Worm (Caenorhabditis elegans) whole organism, late embryonic: ENCODE measurements around the gene msp-76.

Experiments used
- F13H6.1 ChIP-seq: sonication (generic microtip); optimal IDR thresholded peaks from 2 replicates; lab custom pipeline; 2016; ENCODE audit warnings: missing genetic modification characterization, missing compliant biosample characterization
- T23F11.4 ChIP-seq: fragments of 200-800 bp; sonication (Bioruptor generic); optimal IDR thresholded peaks from 2 replicates; lab custom pipeline; 2018; ENCODE audit warnings: mild to moderate bottlenecking, missing genetic modification characterization, missing compliant biosample characterization
- ahr-1 ChIP-seq: sonication (generic microtip); optimal IDR thresholded peaks from 2 replicates; lab custom pipeline; 2016; ENCODE audit warnings: missing genetic modification characterization, missing compliant biosample characterization
- ama-1 ChIP-seq: fragments of 150-350 bp; optimal IDR thresholded peaks from 2 replicates; lab custom pipeline; 2014
- ceh-14 ChIP-seq: sonication (generic microtip); optimal IDR thresholded peaks from 2 replicates; lab custom pipeline; 2016; ENCODE audit warnings: missing genotype, missing genetic modification characterization, missing compliant biosample characterization
- ceh-18 ChIP-seq: sonication (generic microtip); optimal IDR thresholded peaks from 2 replicates; lab custom pipeline; 2016; ENCODE audit warnings: missing genetic modification characterization, missing compliant biosample characterization
- ceh-2 ChIP-seq: sonication (generic microtip); optimal IDR thresholded peaks from 2 replicates; lab custom pipeline; 2016; ENCODE audit warnings: missing genotype, missing genetic modification characterization, missing compliant biosample characterization
- ceh-24 ChIP-seq: sonication (generic microtip); optimal IDR thresholded peaks from 2 replicates; lab custom pipeline; 2016; ENCODE audit warnings: mild to moderate bottlenecking, missing genetic modification characterization, missing compliant biosample characterization
- ceh-30 ChIP-seq: fragments of 150-350 bp; optimal IDR thresholded peaks from 2 replicates; lab custom pipeline; 2014; ENCODE audit warnings: missing biosample characterization, missing genetic modification characterization
- ceh-31 ChIP-seq: sonication (generic microtip); optimal IDR thresholded peaks from 2 replicates; lab custom pipeline; 2016; ENCODE audit warnings: missing genetic modification characterization, missing compliant biosample characterization
- ceh-34 ChIP-seq: sonication (generic microtip); optimal IDR thresholded peaks from 2 replicates; lab custom pipeline; 2016; ENCODE audit warnings: mild to moderate bottlenecking, missing genetic modification characterization, missing compliant biosample characterization
- che-1 ChIP-seq: sonication (generic microtip); optimal IDR thresholded peaks from 2 replicates; lab custom pipeline; 2016; ENCODE audit warnings: mild to moderate bottlenecking, missing genetic modification characterization, missing compliant biosample characterization
- elt-2 ChIP-seq: sonication (generic microtip); optimal IDR thresholded peaks from 2 replicates; lab custom pipeline; 2016; ENCODE audit warnings: missing genetic modification reagents, missing genetic modification characterization, missing compliant biosample characterization
- elt-4 ChIP-seq: sonication (generic microtip); optimal IDR thresholded peaks from 2 replicates; lab custom pipeline; 2016; ENCODE audit warnings: missing genetic modification characterization, missing compliant biosample characterization
- ets-4 ChIP-seq: sonication (generic microtip); optimal IDR thresholded peaks from 2 replicates; lab custom pipeline; 2016; ENCODE audit warnings: missing genetic modification characterization, missing compliant biosample characterization
- fax-1 ChIP-seq: sonication (generic microtip); optimal IDR thresholded peaks from 2 replicates; lab custom pipeline; 2016; ENCODE audit warnings: missing genotype, missing genetic modification characterization, missing compliant biosample characterization
- hlh-15 ChIP-seq: sonication (generic microtip); optimal IDR thresholded peaks from 2 replicates; lab custom pipeline; 2016; ENCODE audit warnings: missing genetic modification characterization, missing compliant biosample characterization
- hlh-30 ChIP-seq: sonication (generic microtip); optimal IDR thresholded peaks from 2 replicates; lab custom pipeline; 2017; ENCODE audit warnings: antibody characterized with exemption, missing genetic modification characterization, missing compliant biosample characterization; ENCODE audit not compliant: insufficient read depth
- hlh-8 ChIP-seq: sonication (generic microtip); optimal IDR thresholded peaks from 2 replicates; lab custom pipeline; 2016; ENCODE audit warnings: missing genotype, missing genetic modification characterization, missing compliant biosample characterization
- lin-11 ChIP-seq: fragments of 200-800 bp; sonication (Bioruptor generic); optimal IDR thresholded peaks from 2 replicates; lab custom pipeline; 2018; ENCODE audit warnings: mild to moderate bottlenecking, missing genetic modification characterization, missing compliant biosample characterization
- nhr-11 ChIP-seq: fragments of 150-350 bp; optimal IDR thresholded peaks from 2 replicates; lab custom pipeline; 2014; ENCODE audit warnings: missing biosample characterization, missing genetic modification characterization
- nhr-232 ChIP-seq: sonication (generic microtip); optimal IDR thresholded peaks from 2 replicates; lab custom pipeline; 2016; ENCODE audit warnings: missing genetic modification characterization, missing compliant biosample characterization
- odd-2 ChIP-seq: sonication (generic microtip); optimal IDR thresholded peaks from 2 replicates; lab custom pipeline; 2017; ENCODE audit warnings: antibody characterized with exemption, mild to moderate bottlenecking, missing genetic modification characterization, missing compliant biosample characterization
- pag-3 ChIP-seq: sonication (generic microtip); optimal IDR thresholded peaks from 2 replicates; lab custom pipeline; 2016; ENCODE audit warnings: missing compliant biosample characterization, missing genetic modification characterization, borderline replicate concordance
- pqm-1 ChIP-seq: sonication (generic microtip); optimal IDR thresholded peaks from 2 replicates; lab custom pipeline; 2016; ENCODE audit warnings: missing genetic modification characterization, missing compliant biosample characterization
- ref-2 ChIP-seq: sonication (generic microtip); optimal IDR thresholded peaks from 2 replicates; lab custom pipeline; 2016; ENCODE audit warnings: missing genetic modification characterization, missing compliant biosample characterization
- sdc-2 ChIP-seq: sonication (generic microtip); optimal IDR thresholded peaks from 2 replicates; lab custom pipeline; 2016; ENCODE audit warnings: missing genotype, missing genetic modification characterization, missing compliant biosample characterization
- tbx-7 ChIP-seq: sonication (generic microtip); optimal IDR thresholded peaks from 2 replicates; lab custom pipeline; 2016; ENCODE audit warnings: missing genotype, missing genetic modification characterization, missing compliant biosample characterization
- unc-42 ChIP-seq: sonication (generic microtip); optimal IDR thresholded peaks from 2 replicates; lab custom pipeline; 2016; ENCODE audit warnings: missing genotype, missing genetic modification characterization, missing compliant biosample characterization
- unc-55 ChIP-seq: sonication (generic microtip); optimal IDR thresholded peaks from 2 replicates; lab custom pipeline; 2017; ENCODE audit warnings: missing biosample characterization, missing genetic modification reagents, missing genetic modification characterization
- unc-86 ChIP-seq: sonication (generic microtip); optimal IDR thresholded peaks from 2 replicates; lab custom pipeline; 2016; ENCODE audit warnings: missing genetic modification characterization, missing compliant biosample characterization
- zip-5 ChIP-seq: sonication (generic microtip); optimal IDR thresholded peaks from 2 replicates; lab custom pipeline; 2016; ENCODE audit warnings: missing genetic modification characterization, missing compliant biosample characterization

The msp-76 gene

DNA sequence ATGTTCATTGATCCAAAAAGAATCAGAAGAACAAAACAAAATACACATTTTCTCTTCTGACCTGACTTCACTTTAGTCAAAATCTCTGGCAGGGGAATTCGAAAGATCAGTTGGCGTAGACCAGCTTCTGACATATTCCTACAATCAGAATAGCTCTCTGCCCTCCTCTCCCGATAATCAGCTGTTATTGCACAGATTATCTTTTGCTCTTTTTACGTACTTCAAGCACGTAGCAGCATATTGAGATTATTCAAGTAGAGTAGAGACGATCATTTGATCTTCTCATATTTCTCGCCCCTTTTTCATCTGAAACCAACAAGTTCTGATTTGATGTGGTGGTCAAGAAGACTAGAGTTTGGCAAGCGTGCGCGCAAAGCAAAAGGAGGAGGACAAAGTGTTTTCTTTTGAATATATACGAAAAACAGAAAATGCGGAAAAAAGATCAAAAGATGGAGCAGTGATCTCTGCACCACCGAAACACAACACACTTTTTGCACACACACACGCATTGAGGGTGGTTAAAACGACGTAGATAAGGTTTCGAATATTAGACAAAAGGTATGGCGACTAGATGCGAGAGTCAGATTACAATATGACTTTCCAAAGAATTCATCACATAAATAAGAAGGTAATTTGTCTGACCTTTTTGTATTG, 15.0 kb upstream of the msp-76 start:
- no peak for TF ChIP-seq tbx-7
- no peak for TF ChIP-seq T23F11.4 (GFP tag; lab: Kevin White, UChicago)
- no peak for TF ChIP-seq ama-1 (lab: Kevin White, UChicago)
- TF ChIP-seq hlh-8, result no peak
- no peak for TF ChIP-seq pag-3 (tag; lab: Kevin White, UChicago)
- no peak for TF ChIP-seq pqm-1 (tag; lab: Kevin White, UChicago)
- no peak for TF ChIP-seq F13H6.1 (tag; lab: Kevin White, UChicago)
- no peak for TF ChIP-seq nhr-232 (tag; lab: Kevin White, UChicago)
- TF ChIP-seq ref-2 (tag; lab: Kevin White, UChicago), result no peak
- TF ChIP-seq ets-4 (tag; lab: Kevin White, UChicago), result no peak
- no peak for TF ChIP-seq zip-5 (tag; lab: Kevin White, UChicago)
- no peak for TF ChIP-seq sdc-2 (tag; lab: Kevin White, UChicago)
- no peak for TF ChIP-seq ceh-30 (tag; lab: Kevin White, UChicago)
- TF ChIP-seq ceh-14 (tag; lab: Kevin White, UChicago), result no peak
- no peak for TF ChIP-seq nhr-11 (tag; lab: Kevin White, UChicago)

DNA sequence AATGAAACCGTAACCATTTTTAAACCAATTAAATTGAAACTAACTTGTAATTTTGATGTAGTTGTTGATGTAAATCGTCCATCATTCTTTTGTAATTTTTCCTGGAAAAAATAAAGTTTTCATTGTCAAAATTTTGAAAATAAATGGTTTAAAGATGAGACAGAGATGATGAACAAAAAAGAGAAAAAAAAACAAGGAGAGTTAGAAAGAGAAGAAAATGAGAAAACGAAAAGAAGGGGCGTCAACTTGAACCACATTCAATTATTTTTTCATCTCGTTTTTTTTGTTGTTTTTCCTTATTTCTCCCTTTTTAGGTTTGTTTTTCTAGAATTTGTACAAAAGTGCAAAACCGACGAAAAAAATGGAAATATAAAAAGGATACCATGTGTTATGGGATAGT, 13.2 kb upstream of the msp-76 start, which contains the start of gene nhr-34:
Gene nhr-34 (minus strand): TSS at position 101 of the 400 bp plus-strand sequence.
- peak; percentile 14 for TF ChIP-seq unc-42
- TF ChIP-seq lin-11 (tag; lab: Kevin White, UChicago), result no peak

DNA sequence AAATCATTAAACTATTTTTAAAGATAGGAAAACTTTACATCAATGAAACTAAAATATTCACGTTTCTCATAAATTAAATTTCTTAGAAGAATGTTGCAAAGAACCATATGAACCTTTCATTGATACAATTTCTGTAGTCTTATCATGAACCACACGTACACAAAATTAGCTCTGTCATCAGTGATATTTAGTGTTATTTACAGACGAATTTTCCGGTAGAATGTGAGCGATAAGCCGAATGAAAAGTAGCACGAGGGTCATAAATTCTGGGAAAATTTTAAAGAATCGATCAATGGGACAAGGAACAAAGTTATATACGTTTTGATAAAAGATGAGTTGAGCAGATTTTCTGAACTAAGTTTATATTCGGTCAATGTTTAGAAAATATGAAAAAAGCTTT, 12.3 kb upstream of the msp-76 start:
- peak; percentile 34 for TF ChIP-seq elt-2 (tag; lab: Kevin White, UChicago)
- no peak for TF ChIP-seq F13H6.1 (tag; lab: Kevin White, UChicago)
- TF ChIP-seq, all 69 proteins: peak for 1

- peak; percentile 88 for TF ChIP-seq unc-42
- TF ChIP-seq hlh-30, result peak; percentile 45
- TF ChIP-seq ahr-1, result no peak
- no peak for TF ChIP-seq ref-2 (tag; lab: Kevin White, UChicago)
- TF ChIP-seq elt-2 (tag; lab: Kevin White, UChicago), result peak; percentile 71
- TF ChIP-seq ceh-18 (tag; lab: Kevin White, UChicago), result peak; percentile 7
- TF ChIP-seq ceh-31 (tag; lab: Kevin White, UChicago), result peak; percentile 53
Observed at ce11 chrIV:9677226-9677992, 11.4 kb upstream of the msp-76 start.

ce11 chrIV:9678007-9678406, 10.8 kb upstream of the msp-76 start:
- no peak for TF ChIP-seq odd-2
- TF ChIP-seq hlh-15 (tag; lab: Kevin White, UChicago), result no peak
- no peak for TF ChIP-seq T23F11.4 (GFP tag; lab: Kevin White, UChicago)
- no peak for TF ChIP-seq ceh-2 (tag; lab: Kevin White, UChicago)

DNA sequence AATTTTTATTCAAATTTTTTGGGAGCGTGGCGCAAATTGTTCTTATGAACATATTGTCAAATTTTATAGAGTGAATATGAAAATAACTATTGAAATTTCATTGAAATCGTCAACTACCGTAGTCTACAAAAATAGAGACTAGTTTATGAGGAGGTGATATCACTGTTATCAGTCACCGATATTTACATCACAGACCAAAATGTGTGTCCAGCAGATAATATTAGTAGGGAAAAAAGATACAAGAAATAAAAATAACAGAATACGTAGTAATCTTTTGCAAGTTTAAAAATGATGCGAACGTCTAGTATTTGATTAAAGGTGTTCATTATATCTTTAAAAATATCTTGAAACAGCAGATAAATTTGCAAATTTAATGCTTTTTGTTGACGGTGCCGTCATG, 9.5 kb upstream of the msp-76 start:
- no peak for TF ChIP-seq unc-42
- TF ChIP-seq unc-55, result no peak
- peak; percentile 86 for TF ChIP-seq elt-2 (tag; lab: Kevin White, UChicago)
- TF ChIP-seq unc-86, result no peak

DNA sequence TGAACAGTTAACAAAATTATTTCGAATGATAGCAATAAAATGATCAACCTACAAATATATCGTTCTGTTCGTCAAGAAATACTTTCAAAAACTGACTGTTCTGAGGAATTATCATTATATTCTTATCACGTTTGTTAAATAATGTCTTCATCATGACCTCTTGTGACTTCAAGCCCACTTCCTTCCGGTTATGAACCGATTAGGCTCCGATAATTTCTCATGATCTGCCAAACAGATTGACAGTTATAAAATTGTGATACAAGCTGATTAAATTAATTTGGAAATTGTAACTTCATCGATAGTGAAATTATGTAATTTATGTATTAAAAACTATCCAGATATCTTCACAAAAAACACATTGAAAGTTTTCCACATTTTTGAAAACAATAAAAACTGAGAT, 8.0 kb upstream of the msp-76 start, which contains the start of gene ins-8:
Gene ins-8 (minus strand): TSS at position 101 of the 400 bp plus-strand sequence.
- no peak for TF ChIP-seq che-1 (tag; lab: Kevin White, UChicago)
- TF ChIP-seq sdc-2 (tag; lab: Kevin White, UChicago), result no peak
- no peak for TF ChIP-seq nhr-11 (tag; lab: Kevin White, UChicago)
- no peak for TF ChIP-seq pqm-1 (tag; lab: Kevin White, UChicago)
- no peak for TF ChIP-seq zip-5 (tag; lab: Kevin White, UChicago)
- TF ChIP-seq ceh-24 (tag; lab: Kevin White, UChicago), result no peak
- no peak for TF ChIP-seq fax-1
- TF ChIP-seq F13H6.1 (tag; lab: Kevin White, UChicago), result no peak
- TF ChIP-seq ceh-34 (tag; lab: Kevin White, UChicago), result no peak
- no peak for TF ChIP-seq ahr-1
- no peak for TF ChIP-seq elt-4 (tag; lab: Kevin White, UChicago)
